Worm (Caenorhabditis elegans) whole organism, young adult: ENCODE results near the gene tsp-17.

ENCODE experiments used
- C17E4.6 ChIP-seq: fragments of 200-800 bp; sonication (Bioruptor generic); IDR thresholded peaks from 2 replicates; pipeline ENCODE4 v1.3.6; 2022; ENCODE audit warnings: missing genetic modification reagents, missing genetic modification characterization, missing compliant biosample characterization
- F22D6.2 ChIP-seq: sonication (generic microtip); optimal IDR thresholded peaks from 2 replicates; lab custom pipeline; 2016; ENCODE audit warnings: mild to moderate bottlenecking, missing genetic modification characterization, missing compliant biosample characterization
- F37B4.10 ChIP-seq: fragments of 200-800 bp; sonication (Bioruptor generic); IDR thresholded peaks from 2 replicates; pipeline ENCODE4 v1.3.6; 2022; ENCODE audit warnings: missing genetic modification characterization, missing compliant biosample characterization
- F57A8.1 ChIP-seq: fragments of 200-800 bp; sonication (Bioruptor generic); optimal IDR thresholded peaks from 2 replicates; lab custom pipeline; 2018; ENCODE audit warnings: mild to moderate bottlenecking, missing genetic modification characterization, moderate library complexity, missing compliant biosample characterization
- F57C9.4 ChIP-seq: sonication (generic microtip); optimal IDR thresholded peaks from 2 replicates; lab custom pipeline; 2017; ENCODE audit warnings: mild to moderate bottlenecking, missing genetic modification characterization, missing compliant biosample characterization
- K11D2.4 ChIP-seq: fragments of 200-800 bp; sonication (Bioruptor generic); IDR thresholded peaks from 2 replicates; pipeline ENCODE4 v1.3.6; 2022; ENCODE audit warnings: missing genetic modification reagents, missing genetic modification characterization, missing compliant biosample characterization
- K12H6.12 ChIP-seq: fragments of 200-800 bp; sonication (Bioruptor generic); optimal IDR thresholded peaks from 2 replicates; lab custom pipeline; 2018; ENCODE audit warnings: mild to moderate bottlenecking, missing genetic modification characterization, missing compliant biosample characterization
- Y56A3A.18 ChIP-seq: fragments of 200-800 bp; sonication (Bioruptor generic); IDR thresholded peaks from 2 replicates; pipeline ENCODE4 v1.3.6; 2022; ENCODE audit warnings: missing genetic modification reagents, missing genetic modification characterization, missing compliant biosample characterization
- Y67H2A.10 ChIP-seq: fragments of 200-800 bp; sonication (Bioruptor generic); conservative IDR thresholded peaks from 2 replicates; pipeline ENCODE4 v1.3.6; 2022; ENCODE audit warnings: missing genetic modification reagents, missing genetic modification characterization, missing compliant biosample characterization
- Y79H2A.3 ChIP-seq: fragments of 200-800 bp; sonication (Bioruptor generic); conservative IDR thresholded peaks from 2 replicates; pipeline ENCODE4 v1.3.6; 2022; ENCODE audit warnings: missing genetic modification reagents, missing genetic modification characterization, missing compliant biosample characterization
- ama-1 ChIP-seq, 3 experiments: fragments of 150-350 bp in 1 of 3; sonication (generic microtip) in 2 of 3; optimal IDR thresholded peaks; 2 replicates each; lab custom pipeline; 2014 to 2018; ENCODE audit warnings: missing biosample characterization in 2 of 3, missing genetic modification characterization in 2 of 3, missing genetic modification reagents in 2 of 3
- aptf-3 ChIP-seq: fragments of 200-800 bp; sonication (Bioruptor generic); IDR thresholded peaks from 2 replicates; pipeline ENCODE4 v1.3.6; 2022; ENCODE audit warnings: missing genetic modification characterization, missing compliant biosample characterization
- atf-7 ChIP-seq: sonication (generic microtip); optimal IDR thresholded peaks from 2 replicates; lab custom pipeline; 2017; ENCODE audit warnings: mild to moderate bottlenecking, missing genetic modification characterization, missing compliant biosample characterization
- ccch-3 ChIP-seq: fragments of 200-800 bp; sonication (Bioruptor generic); optimal IDR thresholded peaks from 2 replicates; lab custom pipeline; 2018; ENCODE audit warnings: mild to moderate bottlenecking, missing genetic modification characterization, missing compliant biosample characterization
- cebp-1 ChIP-seq, 2 experiments: fragments of 200-800 bp in 1 of 2; sonication (Bioruptor generic) in 1 of 2; sonication (generic microtip) in 1 of 2; IDR thresholded peaks in 1 of 2; optimal IDR thresholded peaks in 1 of 2; 2 replicates each; pipeline versions ENCODE4 v1.3.6 to Lab custom; 2017 to 2022; ENCODE audit warnings: missing compliant biosample characterization in 2 of 2, missing genetic modification characterization in 2 of 2, mild to moderate bottlenecking in 1 of 2, missing genetic modification reagents in 1 of 2, moderate library complexity in 1 of 2
- ceh-91 ChIP-seq: fragments of 200-800 bp; sonication (Bioruptor generic); IDR thresholded peaks from 2 replicates; pipeline ENCODE4 v1.3.6; 2022; ENCODE audit warnings: missing genetic modification reagents, missing genetic modification characterization, missing compliant biosample characterization
- dox-1 ChIP-seq: fragments of 200-800 bp; sonication (Bioruptor generic); IDR thresholded peaks from 2 replicates; pipeline ENCODE4 v1.3.6; 2022; ENCODE audit warnings: missing genetic modification reagents, missing genetic modification characterization, missing compliant biosample characterization
- ets-4 ChIP-seq: fragments of 200-800 bp; sonication (Bioruptor generic); optimal IDR thresholded peaks from 2 replicates; lab custom pipeline; 2018; ENCODE audit warnings: mild to moderate bottlenecking, missing genetic modification characterization, missing compliant biosample characterization
- hlh-12 ChIP-seq: sonication (generic microtip); optimal IDR thresholded peaks from 2 replicates; lab custom pipeline; 2016; ENCODE audit warnings: missing genetic modification characterization, missing compliant biosample characterization
- hmg-20 ChIP-seq: fragments of 200-800 bp; sonication (Bioruptor generic); IDR thresholded peaks from 2 replicates; pipeline ENCODE4 v1.3.6; 2022; ENCODE audit warnings: missing genetic modification reagents, missing genetic modification characterization, missing compliant biosample characterization
- hrde-1 ChIP-seq: sonication (generic microtip); optimal IDR thresholded peaks from 2 replicates; lab custom pipeline; 2016; ENCODE audit warnings: missing genetic modification characterization, mild to moderate bottlenecking, missing compliant biosample characterization, moderate library complexity, missing genotype, missing genetic modification reagents, borderline replicate concordance
- let-526 ChIP-seq: fragments of 200-800 bp; sonication (Bioruptor generic); IDR thresholded peaks from 2 replicates; pipeline ENCODE4 v1.3.6; 2022; ENCODE audit warnings: missing genetic modification reagents, missing genetic modification characterization, missing compliant biosample characterization
- madf-3 ChIP-seq: fragments of 200-800 bp; sonication (Bioruptor generic); IDR thresholded peaks from 2 replicates; pipeline ENCODE4 v1.3.6; 2022; ENCODE audit warnings: missing genetic modification reagents, missing genetic modification characterization, missing compliant biosample characterization
- madf-8 ChIP-seq: fragments of 200-800 bp; sonication (Bioruptor generic); conservative IDR thresholded peaks from 2 replicates; pipeline ENCODE4 v1.3.6; 2022; ENCODE audit warnings: missing genetic modification reagents, missing genetic modification characterization, missing compliant biosample characterization
- nfyb-1 ChIP-seq: fragments of 200-800 bp; sonication (Bioruptor generic); IDR thresholded peaks from 2 replicates; pipeline ENCODE4 v1.3.6; 2022; ENCODE audit warnings: missing genetic modification reagents, missing genetic modification characterization, missing compliant biosample characterization
- nhr-120 ChIP-seq: fragments of 200-800 bp; sonication (Bioruptor generic); IDR thresholded peaks from 2 replicates; pipeline ENCODE4 v1.3.6; 2022; ENCODE audit warnings: missing genetic modification characterization, missing compliant biosample characterization
- nhr-179 ChIP-seq: sonication (generic microtip); optimal IDR thresholded peaks from 2 replicates; lab custom pipeline; 2016; ENCODE audit warnings: mild to moderate bottlenecking, missing genetic modification characterization, missing compliant biosample characterization
- repo-1 ChIP-seq: sonication (generic microtip); optimal IDR thresholded peaks from 2 replicates; lab custom pipeline; 2017; ENCODE audit warnings: mild to moderate bottlenecking, missing genetic modification characterization, missing compliant biosample characterization
- snpc-4 ChIP-seq, 5 experiments: fragments of 150-350 bp in 1 of 5; sonication (generic microtip) in 4 of 5; optimal IDR thresholded peaks; 2 replicates each; lab custom pipeline; 2014 to 2018; ENCODE audit warnings: missing genetic modification characterization in 5 of 5, missing biosample characterization in 3 of 5, antibody characterized with exemption in 2 of 5, mild to moderate bottlenecking in 2 of 5, missing compliant biosample characterization in 2 of 5, missing genotype in 2 of 5, moderate library complexity in 2 of 5, missing genetic modification reagents in 1 of 5
- unc-62 ChIP-seq: fragments of 150-350 bp; optimal IDR thresholded peaks from 2 replicates; lab custom pipeline; 2014; ENCODE audit warnings: missing biosample characterization, missing genetic modification reagents, missing genetic modification characterization
- zfh-2 ChIP-seq: fragments of 200-800 bp; sonication (Bioruptor generic); conservative IDR thresholded peaks from 2 replicates; pipeline ENCODE4 v1.3.6; 2022; ENCODE audit warnings: missing genetic modification reagents, missing genetic modification characterization, missing compliant biosample characterization
- ztf-22 ChIP-seq: fragments of 200-800 bp; sonication (Bioruptor generic); optimal IDR thresholded peaks from 2 replicates; lab custom pipeline; 2018; ENCODE audit warnings: mild to moderate bottlenecking, missing genetic modification characterization, moderate library complexity, missing compliant biosample characterization

tsp-17 gene

DNA sequence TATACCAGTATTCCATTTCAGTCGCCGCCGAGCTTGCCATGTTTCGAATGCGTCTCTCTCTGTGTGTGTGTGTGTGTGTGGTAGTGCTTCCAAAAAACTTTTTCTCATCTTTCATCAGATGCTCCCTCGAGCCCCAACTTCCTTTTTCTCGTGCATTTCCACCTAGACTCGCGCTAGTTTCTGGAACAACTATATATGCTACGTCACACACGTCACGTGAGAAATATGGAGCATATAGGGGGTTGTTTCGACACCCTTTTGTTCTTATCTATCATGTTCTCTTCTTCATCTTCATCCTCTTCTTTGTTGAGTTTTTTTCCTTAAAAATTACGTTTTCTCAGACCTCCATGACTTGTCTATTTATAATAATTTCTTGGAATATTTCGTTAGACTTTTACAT lies 24.4 kb downstream of the tsp-17 start:
- no peak for TF ChIP-seq let-526 (GFP tag; lab: Robert Waterston, UW)
- no peak for TF ChIP-seq cebp-1 (GFP tag; IDR thresholded peaks at IDR 0.05; lab: Robert Waterston, UW)
- TF ChIP-seq cebp-1 (tag; optimal IDR thresholded peaks at IDR 0.05; lab: Kevin White, UChicago) = peak; percentile 28
- TF ChIP-seq ccch-3 = no peak
- TF ChIP-seq madf-8 (GFP tag; lab: Robert Waterston, UW) = no peak
- TF ChIP-seq dox-1 (GFP tag; lab: Robert Waterston, UW) = no peak
- TF ChIP-seq madf-3 (GFP tag; lab: Robert Waterston, UW) = no peak
- TF ChIP-seq Y56A3A.18 (GFP tag; lab: Robert Waterston, UW) = no peak

DNA sequence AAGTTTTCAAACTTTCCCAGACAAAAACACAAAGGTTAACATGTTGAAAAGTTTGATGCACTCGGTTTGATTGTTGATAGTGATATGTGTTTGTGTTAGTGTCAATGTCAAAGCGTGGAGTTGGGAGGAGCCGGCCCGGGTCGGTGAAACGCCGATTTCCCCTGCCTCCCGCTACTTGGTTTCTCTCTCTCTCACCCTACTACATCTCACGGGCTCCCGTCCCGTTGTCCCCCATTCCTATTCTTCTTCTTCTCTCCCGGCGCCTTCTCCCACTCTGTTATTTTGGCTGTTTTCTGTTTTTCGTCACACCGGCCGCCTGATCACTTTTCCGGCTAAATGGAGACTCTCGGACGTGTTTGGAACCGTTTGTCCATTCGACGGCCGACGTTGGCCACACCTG lies 25.4 kb downstream of the tsp-17 start:
- no peak for TF ChIP-seq ama-1 (optimal IDR thresholded peaks at IDR 0.05; lab: Kevin White, UChicago)
- TF ChIP-seq ama-1 (GFP tag; optimal IDR thresholded peaks at IDR 0.05; lab: Kevin White, UChicago) = no peak
- TF ChIP-seq zfh-2 (GFP tag; lab: Robert Waterston, UW) = peak; percentile 70
- TF ChIP-seq C17E4.6 (GFP tag; lab: Robert Waterston, UW) = no peak

DNA sequence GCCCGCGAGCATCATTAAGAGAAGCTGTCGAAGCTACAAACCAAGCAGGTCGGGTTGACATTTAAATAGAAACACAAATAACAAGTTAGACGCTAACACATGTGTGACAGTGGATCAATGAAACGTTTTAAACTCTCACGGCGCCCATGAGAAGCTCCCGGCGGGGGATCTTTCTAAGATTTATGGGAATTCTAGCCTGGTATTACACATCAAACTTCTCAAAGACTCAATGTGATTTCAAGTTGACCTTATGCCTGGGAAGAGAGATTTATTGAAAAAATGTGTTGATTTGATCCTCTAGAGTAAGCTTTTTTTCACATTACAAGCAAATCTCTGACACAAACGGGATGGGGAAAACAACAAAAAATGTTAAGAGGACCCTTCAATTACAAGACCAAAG lies 28.8 kb downstream of the tsp-17 start:
- no peak for TF ChIP-seq nhr-120 (GFP tag; lab: Robert Waterston, UW)
- no peak for TF ChIP-seq aptf-3
- TF ChIP-seq atf-7 (tag; lab: Kevin White, UChicago) = no peak
- no peak for TF ChIP-seq unc-62 (GFP tag; lab: Kevin White, UChicago)
- TF ChIP-seq hlh-12 = no peak
- no peak for TF ChIP-seq snpc-4 (GFP tag; optimal IDR thresholded peaks at IDR 0.05; lab: Kevin White, UChicago)
- TF ChIP-seq snpc-4 (tag; optimal IDR thresholded peaks at IDR 0.05; lab: Kevin White, UChicago) = no peak
- TF ChIP-seq F22D6.2 (tag; lab: Kevin White, UChicago) = no peak
- no peak for TF ChIP-seq F57C9.4 (tag; lab: Kevin White, UChicago)
- no peak for TF ChIP-seq Y79H2A.3 (GFP tag; lab: Robert Waterston, UW)
- TF ChIP-seq nhr-179 (tag; lab: Kevin White, UChicago) = no peak
- TF ChIP-seq ztf-22 (GFP tag; lab: Kevin White, UChicago) = no peak
- no peak for TF ChIP-seq F37B4.10 (GFP tag; lab: Robert Waterston, UW)
- TF ChIP-seq Y67H2A.10 (GFP tag; lab: Robert Waterston, UW) = no peak
- TF ChIP-seq ets-4 (GFP tag; lab: Kevin White, UChicago) = no peak
- TF ChIP-seq repo-1 (tag; lab: Kevin White, UChicago) = no peak
- no peak for TF ChIP-seq dox-1 (GFP tag; lab: Robert Waterston, UW)
- no peak for TF ChIP-seq ceh-91 (GFP tag; lab: Robert Waterston, UW)
- TF ChIP-seq F57A8.1 (GFP tag; lab: Kevin White, UChicago) = no peak
- no peak for TF ChIP-seq hrde-1
- no peak for TF ChIP-seq nfyb-1 (GFP tag; lab: Robert Waterston, UW)

DNA sequence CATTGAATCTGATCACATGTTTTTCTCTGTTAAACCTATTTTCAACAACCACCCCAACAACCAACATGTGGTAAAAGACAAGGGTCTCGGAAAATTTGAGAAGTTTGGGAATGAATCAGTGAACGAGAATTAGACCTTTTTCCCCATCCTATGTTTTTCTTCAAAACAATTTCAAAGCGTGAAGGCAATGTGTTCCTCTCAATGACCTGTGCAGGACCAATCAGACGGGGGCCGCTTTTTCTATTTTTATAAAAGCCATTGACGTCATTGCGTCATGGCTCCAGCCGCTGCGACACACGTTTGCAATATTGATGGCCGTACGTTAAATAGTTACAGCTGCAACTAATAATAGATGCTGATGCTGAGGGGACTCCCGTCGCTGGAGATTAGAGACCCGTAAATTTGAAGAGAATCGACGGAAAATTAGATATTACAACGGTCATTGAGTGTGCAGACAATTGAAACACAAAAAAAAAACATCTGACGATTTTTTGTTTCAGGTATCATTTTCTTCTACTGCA lies 30.7 kb downstream of the tsp-17 start:
- peak; percentile 27 for TF ChIP-seq K12H6.12 (tag; lab: Kevin White, UChicago)
- 0 out of 2 replicates have a peak, but pooled peaks have one; percentile 13 for TF ChIP-seq K11D2.4 (GFP tag; lab: Robert Waterston, UW)
- no peak for TF ChIP-seq hmg-20 (GFP tag; lab: Robert Waterston, UW)
- TF ChIP-seq, all 124 proteins: peak for 2
